Fruit fly (Drosophila melanogaster) whole organism: Measurements from ENCODE around the gene Cpr.

Experiments
- EcR ChIP-seq, 2 experiments: fragments of >200 bp; optimal IDR thresholded peaks; 2 replicates each; lab custom pipeline; 2017; ENCODE audit warnings: missing biosample characterization in 2 of 2, missing genetic modification characterization in 2 of 2, missing genetic modification reagents in 2 of 2
- usp ChIP-seq: fragments of >200 bp; optimal IDR thresholded peaks from 2 replicates; lab custom pipeline; 2017; ENCODE audit warnings: missing biosample characterization, missing genetic modification characterization, mixed read lengths

DNA sequence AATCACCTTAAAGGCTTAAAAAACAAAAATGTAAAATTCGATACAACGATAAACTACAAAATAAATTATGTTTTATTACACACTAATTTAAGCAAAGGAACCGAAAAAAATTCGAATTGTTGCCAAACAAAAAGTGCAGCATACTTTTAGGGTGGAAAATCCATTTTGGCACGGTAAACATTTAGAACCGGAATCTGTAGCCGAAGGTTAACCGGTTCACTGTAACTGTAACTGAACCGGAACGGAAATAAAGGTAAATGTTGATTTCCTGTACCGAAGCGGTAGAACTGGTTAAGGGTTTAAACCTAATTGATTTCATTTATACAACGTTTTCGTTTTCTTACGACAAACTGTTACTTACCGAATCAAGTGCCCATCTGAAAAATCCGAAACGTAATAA lies 28.3 kb downstream of the Cpr start:
- TF ChIP-seq usp: no peak
- no peak for TF ChIP-seq EcR (GFP tag; optimal IDR thresholded peaks at IDR 0.05; lab: Kevin White, UChicago)
